Fruit fly (Drosophila melanogaster): ENCODE measurements around the gene CG3277.

CG3277 gene

DNA sequence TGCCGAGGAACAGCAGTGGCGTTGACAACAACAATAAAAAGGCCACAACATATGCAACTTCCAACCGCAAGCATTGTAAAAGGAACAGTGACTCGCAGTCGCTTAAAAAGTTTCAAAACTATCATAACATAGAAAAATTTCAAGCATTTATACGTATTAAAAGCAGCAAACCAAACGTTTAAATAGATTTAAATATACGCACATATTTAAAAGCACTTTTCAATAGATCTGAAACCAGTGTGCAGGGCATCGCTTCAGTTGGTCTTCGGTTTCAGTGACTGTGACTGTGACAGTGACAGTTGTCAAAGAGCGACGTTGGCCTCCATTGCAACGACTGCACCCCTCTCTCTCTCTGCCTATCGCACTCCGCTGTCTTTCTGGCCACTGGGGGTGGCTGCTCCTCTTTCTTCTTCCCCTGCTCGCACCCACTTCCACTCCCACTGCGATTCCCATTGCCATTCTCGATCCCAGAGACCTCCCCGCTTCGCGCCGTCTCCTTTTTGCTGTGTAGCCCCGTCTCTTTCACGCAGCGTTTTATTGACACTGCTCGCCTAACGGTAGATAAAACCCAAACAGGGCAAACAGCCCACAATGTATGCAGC, 44.3 kb downstream of the CG3277 start:
- peak; percentile 30 for TF ChIP-seq CG17801 (GFP tag; optimal IDR thresholded peaks at IDR 0.05; ENCODE audit: partially characterized antibody)

DNA sequence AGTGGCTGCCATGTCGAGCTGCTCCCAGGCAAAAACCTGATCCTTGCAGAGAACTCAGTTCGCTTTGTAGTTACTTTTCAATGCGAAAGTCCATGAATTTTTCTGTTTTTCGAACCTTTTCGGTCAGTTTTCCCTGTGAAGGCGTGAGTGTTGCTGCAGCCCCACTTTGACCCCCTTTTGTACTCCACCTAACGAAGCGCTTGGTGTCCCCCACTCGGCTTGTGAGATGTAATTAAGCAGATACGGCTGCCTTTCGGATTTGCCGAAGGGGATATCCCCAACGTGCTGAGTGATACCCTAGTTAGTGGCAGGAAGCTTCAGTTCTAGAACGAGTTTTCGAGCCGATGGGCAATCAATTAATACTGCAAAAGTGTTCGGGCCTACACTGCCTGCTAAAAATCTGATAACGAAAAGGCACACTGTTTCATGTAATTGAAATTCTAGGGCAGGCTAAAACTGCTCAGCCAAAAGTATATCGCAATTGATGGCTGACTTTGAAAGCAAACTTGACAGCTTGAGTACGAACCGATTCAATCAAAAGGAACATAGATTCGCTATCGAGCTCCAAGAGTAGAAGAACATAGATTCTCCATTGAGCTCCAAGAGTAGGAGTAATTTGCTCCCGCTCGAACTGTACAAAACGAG, 47.8 kb downstream of the CG3277 start:
- TF ChIP-seq CG17801 (GFP tag; optimal IDR thresholded peaks at IDR 0.05; ENCODE audit: partially characterized antibody) = no peak

DNA sequence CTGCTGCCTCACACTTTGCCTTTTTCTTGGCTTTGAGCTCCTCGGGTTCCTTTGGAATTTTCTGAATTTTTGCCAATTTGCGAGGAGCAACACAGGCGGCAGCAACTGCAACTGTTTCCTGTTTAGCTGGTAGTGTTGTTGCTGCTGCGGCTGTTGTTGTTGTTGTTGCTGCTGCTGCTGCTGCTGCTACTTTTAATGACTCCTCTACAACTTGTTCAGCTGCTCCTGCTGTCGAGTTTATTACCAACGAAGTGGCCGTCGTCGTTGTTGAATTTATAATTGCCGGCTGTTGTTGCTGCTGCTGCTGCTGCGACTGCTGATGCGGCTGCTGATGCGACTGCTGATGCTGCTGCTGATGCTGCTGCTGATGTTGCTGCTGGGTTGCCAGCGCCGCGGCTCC, 49.0 kb downstream of the CG3277 start:
- TF ChIP-seq CG17801 (GFP tag; optimal IDR thresholded peaks at IDR 0.05; ENCODE audit: partially characterized antibody) = no peak

DNA sequence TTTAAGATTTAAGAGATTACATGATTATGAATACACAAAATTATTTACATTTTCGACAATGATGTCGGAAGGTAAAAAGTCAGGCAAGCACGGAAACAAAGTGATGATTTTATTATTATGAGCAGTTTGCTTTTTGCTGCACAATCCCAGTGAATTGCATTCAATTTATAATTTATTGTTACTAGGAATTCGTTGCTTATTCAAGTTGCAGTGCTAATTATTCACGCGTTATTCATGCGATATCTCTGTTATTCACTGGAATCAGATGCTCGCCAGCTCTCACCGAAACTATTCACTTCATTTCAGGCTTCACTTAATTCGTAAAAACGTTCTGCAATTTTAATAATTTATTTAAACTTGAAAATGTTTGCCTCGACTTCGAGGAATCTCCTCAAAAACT, 49.9 kb downstream of the CG3277 start:
- TF ChIP-seq CG17801 (GFP tag; optimal IDR thresholded peaks at IDR 0.05; ENCODE audit: partially characterized antibody) = no peak

DNA sequence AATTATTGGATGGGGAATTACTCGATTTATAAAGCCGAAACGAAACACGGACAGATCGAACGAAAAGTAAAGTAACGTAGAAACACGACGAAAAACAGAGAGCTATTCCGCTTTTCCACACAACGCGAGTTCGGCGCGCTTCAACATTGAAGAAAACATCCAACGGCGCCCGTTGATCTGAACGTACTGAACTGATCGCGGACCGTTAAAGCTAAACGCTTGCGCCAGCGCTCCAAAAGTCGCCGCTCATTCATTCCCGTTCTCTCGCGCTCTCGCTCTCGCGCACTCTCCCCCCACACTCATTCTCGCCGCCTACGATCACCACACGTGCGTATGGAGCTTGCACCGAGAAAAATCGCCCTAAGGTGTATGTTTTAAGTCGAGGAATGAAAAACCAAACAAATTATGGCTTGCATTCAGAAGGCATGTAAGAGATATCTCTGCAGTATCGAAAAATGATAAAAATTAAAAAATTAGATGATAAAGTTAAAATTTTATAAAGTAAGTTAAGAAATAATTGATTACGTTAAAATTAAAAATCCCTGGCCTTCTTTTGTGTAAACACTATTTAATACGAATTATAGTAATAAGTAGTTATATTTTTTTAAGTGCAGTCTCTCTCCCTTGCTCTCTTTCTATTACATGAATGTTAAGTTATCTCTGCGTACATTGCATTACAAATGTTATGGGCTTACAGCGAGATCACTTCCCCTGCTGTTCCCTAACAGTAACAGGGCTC, 50.9 kb downstream of the CG3277 start, which contains the start of gene E23:
Gene E23 (minus strand): TSS at position 188 of the 739 bp plus-strand sequence.
- peak; percentile 93 for TF ChIP-seq CG17801 (GFP tag; optimal IDR thresholded peaks at IDR 0.05; ENCODE audit: partially characterized antibody)

DNA sequence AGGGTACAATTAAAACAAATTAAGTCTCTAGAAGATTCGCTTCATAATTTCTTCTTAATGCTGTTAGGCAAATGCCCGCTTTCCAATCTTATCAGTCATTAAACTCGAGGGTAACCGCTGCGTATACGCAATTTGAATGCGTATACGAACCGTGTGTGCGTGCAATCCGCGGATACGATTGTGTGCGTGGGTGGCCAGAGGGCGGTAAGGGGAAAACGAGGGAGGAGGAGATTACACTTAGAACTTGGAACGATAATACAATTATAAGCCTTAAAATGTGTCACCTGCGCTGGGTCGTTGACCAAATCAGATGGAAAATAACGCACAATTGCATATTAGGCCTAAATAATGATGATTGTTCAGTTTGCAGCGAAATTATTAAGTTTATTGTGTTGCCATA, 51.9 kb downstream of the CG3277 start:
- TF ChIP-seq CG17801 (GFP tag; optimal IDR thresholded peaks at IDR 0.05; ENCODE audit: partially characterized antibody) = no peak

DNA sequence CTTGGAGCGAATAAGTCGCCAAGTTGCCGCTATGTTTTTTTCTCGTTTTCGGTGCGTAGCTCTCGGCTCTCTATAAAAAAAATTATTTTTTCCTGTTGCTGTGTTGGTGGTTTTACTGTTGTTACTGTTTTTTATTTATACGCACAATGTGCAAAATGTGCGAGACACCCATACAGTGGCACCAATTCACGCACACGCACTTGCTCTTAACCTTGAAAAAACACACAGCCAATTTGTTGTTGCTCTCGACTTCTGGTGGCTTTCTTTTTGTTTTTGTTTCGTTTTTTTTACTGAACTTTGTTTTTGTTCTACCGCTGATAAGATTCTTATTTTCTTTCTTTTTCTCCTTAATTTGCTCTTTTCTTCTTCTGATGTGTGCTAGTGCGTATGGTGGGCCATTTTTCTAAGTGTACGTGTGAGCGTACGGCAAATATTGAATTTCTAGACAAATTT, 52.3 kb downstream of the CG3277 start:
- TF ChIP-seq CG17801 (GFP tag; optimal IDR thresholded peaks at IDR 0.05; ENCODE audit: partially characterized antibody) = no peak

DNA sequence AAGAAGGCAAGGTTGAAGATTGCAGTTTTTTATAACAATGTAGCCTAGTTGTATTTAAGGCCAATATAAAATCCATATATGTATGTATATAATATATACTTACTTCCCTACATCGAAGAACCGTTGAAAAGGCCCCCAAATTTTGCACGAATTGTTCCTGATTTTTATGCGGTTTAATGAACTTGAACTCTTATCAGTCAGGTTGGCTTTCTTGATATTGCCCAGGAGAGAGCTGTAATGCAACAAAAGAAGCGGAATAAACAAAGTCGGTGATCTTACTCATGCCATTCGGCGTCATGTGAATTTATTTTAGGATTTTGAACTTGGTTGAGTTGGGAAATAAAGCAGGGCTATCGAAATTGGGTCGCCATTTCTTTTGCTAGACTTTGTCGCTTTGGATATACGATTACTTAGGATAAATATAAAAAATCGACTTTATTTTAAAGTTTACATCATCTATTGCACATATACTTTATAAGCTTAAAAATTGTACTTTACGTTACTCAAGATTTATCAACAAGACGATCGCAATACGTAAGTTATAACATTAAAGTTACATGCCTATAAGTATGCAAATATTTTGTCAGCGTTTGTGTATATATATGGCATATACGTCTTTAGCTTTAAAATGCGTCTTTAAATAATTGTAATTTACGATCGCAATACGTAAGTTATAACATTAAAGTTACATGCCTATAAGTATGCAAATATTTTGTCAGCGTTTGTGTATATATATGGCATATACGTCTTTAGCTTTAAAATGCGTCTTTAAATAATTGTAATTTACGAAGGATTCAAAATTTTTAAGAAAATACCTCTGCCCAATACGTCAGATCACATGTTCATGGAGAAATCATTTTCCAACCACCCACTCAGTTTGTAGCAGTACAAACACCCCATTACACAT, 53.1 kb downstream of the CG3277 start, which contains the start of gene CG8838:
Gene CG8838 (plus strand): TSS at position 857 of the 907 bp plus-strand sequence.
- TF ChIP-seq CG17801 (GFP tag; optimal IDR thresholded peaks at IDR 0.05; ENCODE audit: partially characterized antibody) = no peak

DNA sequence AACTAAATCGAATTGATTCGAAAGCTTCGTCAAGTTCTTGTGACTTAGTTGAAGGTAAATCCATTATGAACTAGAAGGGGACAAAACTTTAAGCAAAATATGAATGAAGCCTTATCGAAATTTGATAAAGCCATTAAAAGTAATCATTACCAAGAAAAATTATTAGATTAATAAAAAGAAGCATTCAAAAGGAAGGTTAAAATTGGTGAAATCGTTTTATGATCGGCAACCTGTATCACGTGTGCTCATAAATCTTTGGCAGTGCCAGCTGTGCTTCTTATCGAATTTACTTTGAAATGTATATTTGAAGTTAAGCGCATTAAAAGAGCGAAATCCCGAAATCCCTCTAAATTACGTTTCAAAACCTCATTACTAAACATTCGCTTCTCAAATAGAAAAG, 57.9 kb downstream of the CG3277 start:
- TF ChIP-seq CG17801 (GFP tag; optimal IDR thresholded peaks at IDR 0.05; ENCODE audit: partially characterized antibody) = no peak

DNA sequence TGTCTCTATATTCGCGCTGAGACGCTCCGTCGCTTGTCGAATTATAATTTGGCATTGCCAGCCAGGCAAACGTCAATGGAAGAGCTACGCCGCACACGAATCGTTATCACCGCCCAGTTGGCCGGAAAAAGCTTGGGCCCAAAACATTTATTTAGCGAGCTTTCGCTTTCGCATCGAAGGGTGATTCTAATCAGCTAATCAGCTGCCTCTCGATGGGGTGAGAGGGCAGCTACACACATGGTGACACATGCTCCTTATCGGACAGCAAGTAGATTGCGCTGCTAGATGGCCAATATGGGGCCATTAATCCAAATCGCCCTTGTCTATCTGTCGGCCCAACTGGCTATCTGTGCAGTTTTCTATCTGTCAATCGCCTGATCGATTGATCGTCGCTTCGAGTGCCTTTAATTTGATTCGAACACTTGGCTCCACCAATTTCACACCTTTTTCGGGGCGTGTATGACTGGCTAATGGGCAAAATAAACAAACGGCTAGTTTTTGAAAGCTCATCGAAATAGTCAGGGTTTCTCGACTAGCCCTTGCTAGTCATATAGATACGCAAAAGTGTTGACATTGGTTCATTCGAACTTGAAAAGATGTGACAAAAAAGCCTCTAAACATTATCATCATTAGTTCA, 62.3 kb downstream of the CG3277 start:
- TF ChIP-seq CG17801 (GFP tag; optimal IDR thresholded peaks at IDR 0.05; ENCODE audit: partially characterized antibody) = no peak

All from ovary, adult (tissue).